Worm (Caenorhabditis elegans): ENCODE results near the gene F44B9.5.

F44B9.5 gene

ce11 chrIII:8043784-8044183 is 27.4 kb upstream of the F44B9.5 start:
- TF ChIP-seq Y53G8AR.9 (GFP tag; conservative IDR thresholded peaks at IDR 0.05), result peak; percentile 92
- peak; percentile 52 for TF ChIP-seq mes-4 (tag; optimal IDR thresholded peaks at IDR 0.05)
- peak; percentile 88 for TF ChIP-seq hmg-1.2 (GFP tag; IDR thresholded peaks at IDR 0.05)
- TF ChIP-seq athp-1 (tag; optimal IDR thresholded peaks at IDR 0.05), result peak; percentile 98
- peak; percentile 98 for TF ChIP-seq ZK185.1 (tag; optimal IDR thresholded peaks at IDR 0.05; ENCODE audit: poor library complexity, severe bottlenecking)
- TF ChIP-seq lin-35 (GFP tag; optimal IDR thresholded peaks at IDR 0.05), result peak in 2 of 3 experiments; percentile 69 to 97
- TF ChIP-seq F49E8.2 (tag; optimal IDR thresholded peaks at IDR 0.05; ENCODE audit: insufficient read depth), result peak; percentile 97
- TF ChIP-seq mel-28 (tag; optimal IDR thresholded peaks at IDR 0.05; ENCODE audit: borderline replicate concordance), result peak; percentile 77
- TF ChIP-seq nhr-27 (tag; optimal IDR thresholded peaks at IDR 0.05), result no peak
- TF ChIP-seq F33H1.4 (GFP tag; IDR thresholded peaks at IDR 0.05), result peak; percentile 85
- peak; percentile 97 for TF ChIP-seq lin-26 (GFP tag; IDR thresholded peaks at IDR 0.05)
- TF ChIP-seq D2030.7 (GFP tag; IDR thresholded peaks at IDR 0.05), result peak; percentile 97
- peak; percentile 99 for TF ChIP-seq bed-2 (GFP tag; IDR thresholded peaks at IDR 0.05)
- peak; percentile 96 for TF ChIP-seq madf-3 (GFP tag; IDR thresholded peaks at IDR 0.05)
- TF ChIP-seq attf-6 (GFP tag; IDR thresholded peaks at IDR 0.05), result peak; percentile 82
- peak; percentile 93 for TF ChIP-seq ekl-4 (GFP tag; IDR thresholded peaks at IDR 0.05)
- no peak for TF ChIP-seq atf-7 (tag; optimal IDR thresholded peaks at IDR 0.05)
- peak; percentile 95 for TF ChIP-seq akir-1 (GFP tag; optimal IDR thresholded peaks at IDR 0.05)
- TF ChIP-seq K12H6.12 (tag; optimal IDR thresholded peaks at IDR 0.05), result peak; percentile 99
- 0 out of 2 replicates have a peak, but pooled peaks have one; percentile 49 for TF ChIP-seq nhr-120 (GFP tag; IDR thresholded peaks at IDR 0.05)
- TF ChIP-seq unc-130 (GFP tag; optimal IDR thresholded peaks at IDR 0.05), result peak; percentile 99
- TF ChIP-seq nhr-90 (tag; optimal IDR thresholded peaks at IDR 0.05), result peak; percentile 96
- TF ChIP-seq C06A6.2 (GFP tag; conservative IDR thresholded peaks at IDR 0.05), result peak; percentile 67; the same call in 1 of the 2 replicates
- TF ChIP-seq snpc-3.4 (tag; optimal IDR thresholded peaks at IDR 0.05), result peak; percentile 91
- TF ChIP-seq dpff-1 (tag; optimal IDR thresholded peaks at IDR 0.05), result no peak
- TF ChIP-seq madf-6 (GFP tag; IDR thresholded peaks at IDR 0.05), result no peak; the same call in none of the 2 replicates
- no peak for TF ChIP-seq cebp-2 (GFP tag; IDR thresholded peaks at IDR 0.05)
- TF ChIP-seq attf-5 (GFP tag; optimal IDR thresholded peaks at IDR 0.05), result peak; percentile 100
- peak; percentile 90; the same call in 1 of the 2 replicates for TF ChIP-seq B0336.3 (GFP tag; IDR thresholded peaks at IDR 0.05)
- TF ChIP-seq tbx-9 (tag; optimal IDR thresholded peaks at IDR 0.05; ENCODE audit: borderline replicate concordance), result no peak
- TF ChIP-seq ceh-100 (GFP tag; IDR thresholded peaks at IDR 0.05), result peak; percentile 100
- TF ChIP-seq lsl-1 (GFP tag; optimal IDR thresholded peaks at IDR 0.05), result peak; percentile 91
- peak; percentile 97 for TF ChIP-seq somi-1 (GFP tag; optimal IDR thresholded peaks at IDR 0.05)
- TF ChIP-seq pha-4 (tag; optimal IDR thresholded peaks at IDR 0.05), result peak; percentile 95
- no peak for TF ChIP-seq nfya-2 (GFP tag; IDR thresholded peaks at IDR 0.05)
- peak; percentile 92 for TF ChIP-seq mxl-1 (tag; optimal IDR thresholded peaks at IDR 0.05)
- peak; percentile 99 for TF ChIP-seq F23B12.7 (tag; optimal IDR thresholded peaks at IDR 0.05; ENCODE audit: insufficient read depth)
- TF ChIP-seq rec-8 (tag; optimal IDR thresholded peaks at IDR 0.05), result peak; percentile 93 to 99
- no peak for TF ChIP-seq sdz-38 (tag; optimal IDR thresholded peaks at IDR 0.05)
- peak; percentile 98 for TF ChIP-seq aptf-2 (GFP tag; conservative IDR thresholded peaks at IDR 0.05)
- TF ChIP-seq snpc-1.1 (tag; optimal IDR thresholded peaks at IDR 0.05; ENCODE audit: insufficient read depth), result peak; percentile 78
- TF ChIP-seq ztf-3 (GFP tag; optimal IDR thresholded peaks at IDR 0.05), result peak; percentile 66
- TF ChIP-seq Y67H2A.10 (GFP tag; conservative IDR thresholded peaks at IDR 0.05), result peak; percentile 98
- no peak for TF ChIP-seq nhr-179 (tag; optimal IDR thresholded peaks at IDR 0.05)
- peak; percentile 93 for TF ChIP-seq tlf-1 (GFP tag; optimal IDR thresholded peaks at IDR 0.05)
- TF ChIP-seq efl-1 (GFP tag; optimal IDR thresholded peaks at IDR 0.05), result peak; percentile 83
- peak; percentile 98 for TF ChIP-seq Y95B8A.8 (GFP tag; IDR thresholded peaks at IDR 0.05)
- TF ChIP-seq die-1 (tag; optimal IDR thresholded peaks at IDR 0.05), result peak; percentile 97
